Fruit fly (Drosophila melanogaster): ENCODE data around the gene tal-3A.
A peak's percentile ranks its signal among the peaks of the same experiment; 100 is the strongest.

The tal-3A gene

DNA sequence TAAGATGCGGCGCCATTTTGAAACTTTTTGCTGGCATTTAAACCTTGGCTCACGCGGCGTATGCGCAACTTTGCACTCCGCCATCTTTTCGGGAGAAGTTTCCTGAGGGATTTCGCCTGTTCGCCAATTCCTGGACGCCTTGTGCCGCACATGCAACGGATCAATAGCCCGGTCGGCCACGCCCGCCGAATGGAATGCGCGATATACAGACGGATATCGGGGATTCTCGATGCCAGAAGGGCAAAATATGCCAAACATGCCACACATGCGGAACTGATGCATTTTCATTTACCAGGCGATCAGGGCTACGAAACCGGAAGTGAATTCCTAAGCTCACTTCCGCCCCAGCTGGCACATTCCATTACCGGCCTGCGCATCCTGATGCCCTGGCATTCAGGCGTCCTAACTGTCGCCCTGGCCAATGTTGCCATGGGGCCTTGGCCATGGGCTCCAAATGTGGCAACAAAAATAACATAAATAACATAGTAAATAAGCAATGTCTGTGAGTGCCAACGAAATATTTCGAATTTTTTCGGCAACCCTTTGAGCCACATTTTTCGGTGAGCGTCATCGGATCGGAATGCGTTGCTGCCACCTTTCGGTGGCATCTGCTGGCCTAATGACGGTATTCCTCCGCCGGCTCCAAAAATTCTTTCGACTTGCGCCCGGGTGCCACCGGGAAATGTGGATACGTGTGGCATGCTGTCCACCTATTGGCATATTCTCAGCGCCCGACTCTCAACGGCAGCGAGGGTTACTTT is 10.7 kb upstream of the tal-3A start (continued):
- TF ChIP-seq sens (GFP tag) (peak; percentile 10), CG17912 (GFP tag; optimal IDR thresholded peaks at IDR 0.05) (peak; percentile 31), CG16815 (GFP tag; optimal IDR thresholded peaks at IDR 0.05) (no peak), CG8290 (GFP tag; optimal IDR thresholded peaks at IDR 0.05) (no peak), CG8290 (tag; optimal IDR thresholded peaks at IDR 0.05) (peak in 1 of 2 experiments; percentile 19), CG3163 (GFP tag; optimal IDR thresholded peaks at IDR 0.05) (no peak), HLHmδ (GFP tag; optimal IDR thresholded peaks at IDR 0.05) (peak; percentile 37), CG6813 (GFP tag; optimal IDR thresholded peaks at IDR 0.05) (peak; percentile 25), CG3281 (GFP tag; optimal IDR thresholded peaks at IDR 0.05) (peak; percentile 25), Hand (GFP tag; optimal IDR thresholded peaks at IDR 0.05) (peak; percentile 45), sr (GFP tag; IDR thresholded peaks at IDR 0.05) (no peak), Dll (GFP tag; IDR thresholded peaks at IDR 0.05; ENCODE audit: partially characterized antibody) (0 out of 4 replicates have a peak, but pooled peaks have one; percentile 11), Bgb (GFP tag; IDR thresholded peaks at IDR 0.05; ENCODE audit: partially characterized antibody) (0 out of 2 replicates have a peak, but pooled peaks have one; percentile 35), CG7987 (GFP tag; optimal IDR thresholded peaks at IDR 0.05) (no peak), CG31224 (GFP tag; IDR thresholded peaks at IDR 0.05) (peak; percentile 95), CG7372 (GFP tag; IDR thresholded peaks at IDR 0.05) (peak; percentile 77), Bteb2 (GFP tag; optimal IDR thresholded peaks at IDR 0.05) (no peak), Meics (GFP tag; optimal IDR thresholded peaks at IDR 0.05) (peak; percentile 15), HLH4C (GFP tag; IDR thresholded peaks at IDR 0.05; ENCODE audit: partially characterized antibody) (no peak), schlank (tag; optimal IDR thresholded peaks at IDR 0.05) (peak; percentile 8)

dm6 chr3R:13803185-13803887 is 9.6 kb upstream of the tal-3A start:
- TF ChIP-seq abd-A (tag; optimal IDR thresholded peaks at IDR 0.05) = peak; percentile 93
- TF ChIP-seq ham (GFP tag; IDR thresholded peaks at IDR 0.05) = no peak
- peak; percentile 7 for TF ChIP-seq Ets65A (GFP tag)
- no peak for TF ChIP-seq tap (tag; optimal IDR thresholded peaks at IDR 0.05)
- no peak for TF ChIP-seq CG9609 (GFP tag; optimal IDR thresholded peaks at IDR 0.05)
- TF ChIP-seq pnt (GFP tag; optimal IDR thresholded peaks at IDR 0.05) = no peak
- TF ChIP-seq Chrac-16 (GFP tag; optimal IDR thresholded peaks at IDR 0.05) = no peak
- no peak for TF ChIP-seq sisA (GFP tag; IDR thresholded peaks at IDR 0.05)
- TF ChIP-seq onecut (GFP tag; IDR thresholded peaks at IDR 0.05) = 0 out of 2 replicates have a peak, but pooled peaks have one; percentile 5
- TF ChIP-seq CG16863 (GFP tag; optimal IDR thresholded peaks at IDR 0.05) = no peak
- TF ChIP-seq ewg (GFP tag; optimal IDR thresholded peaks at IDR 0.05) = peak; percentile 73
- TF ChIP-seq D19A (tag; optimal IDR thresholded peaks at IDR 0.05) = no peak
- no peak for TF ChIP-seq CG6854 (GFP tag; optimal IDR thresholded peaks at IDR 0.05)
- TF ChIP-seq CG31224 (GFP tag; IDR thresholded peaks at IDR 0.05) = peak; percentile 99
- no peak for TF ChIP-seq CG17612 (GFP tag; IDR thresholded peaks at IDR 0.05)
- TF ChIP-seq sd (tag; optimal IDR thresholded peaks at IDR 0.05) = peak; percentile 97
- TF ChIP-seq sqz (GFP tag; optimal IDR thresholded peaks at IDR 0.05) = peak; percentile 41
- peak; percentile 7 for TF ChIP-seq scrt (GFP tag; optimal IDR thresholded peaks at IDR 0.05)
- 0 out of 3 replicates have a peak, but pooled peaks have one; percentile 7 for TF ChIP-seq ase (GFP tag; IDR thresholded peaks at IDR 0.05)
- TF ChIP-seq dmrt11E (tag; optimal IDR thresholded peaks at IDR 0.05) = no peak
- no peak for TF ChIP-seq CG14965 (GFP tag; optimal IDR thresholded peaks at IDR 0.05; ENCODE audit: borderline replicate concordance)
- TF ChIP-seq sens (GFP tag) = peak; percentile 66
- 0 out of 2 replicates have a peak, but pooled peaks have one; percentile 5 for TF ChIP-seq Ada2b (GFP tag; IDR thresholded peaks at IDR 0.05)
- no peak for TF ChIP-seq br (optimal IDR thresholded peaks at IDR 0.05)
- peak; percentile 32; the same call in 1 of the 2 replicates for TF ChIP-seq Rfx (GFP tag; IDR thresholded peaks at IDR 0.05)
- TF ChIP-seq Sox102F (GFP tag; optimal IDR thresholded peaks at IDR 0.05) = no peak

Measured in whole organism, embryonic.